Fruit fly (Drosophila melanogaster): Measurements from ENCODE around the gene apolpp.

The apolpp gene

dm6 chr4:1053653-1054163 is 7.1 kb upstream of the apolpp start, which contains the start of gene CaMKII:
TSS of gene CaMKII (minus strand) at chr4:1053703.
- TF ChIP-seq toe (GFP tag; optimal IDR thresholded peaks at IDR 0.05) (no peak), Mnt (GFP tag; optimal IDR thresholded peaks at IDR 0.05) (no peak), Clk (GFP tag; optimal IDR thresholded peaks at IDR 0.05) (no peak), CG12768 (GFP tag; optimal IDR thresholded peaks at IDR 0.05) (peak; percentile 26), bab1 (GFP tag; optimal IDR thresholded peaks at IDR 0.05) (no peak), CG5204 (GFP tag; optimal IDR thresholded peaks at IDR 0.05) (no peak), CG7045 (GFP tag; optimal IDR thresholded peaks at IDR 0.05) (no peak), cnc (optimal IDR thresholded peaks at IDR 0.05) (no peak), kay (GFP tag; ENCODE audit: borderline replicate concordance) (no peak), tj (GFP tag; optimal IDR thresholded peaks at IDR 0.05) (no peak), CG14711 (tag; optimal IDR thresholded peaks at IDR 0.05) (no peak), CG11617 (GFP tag; optimal IDR thresholded peaks at IDR 0.05) (peak; percentile 18), CG1620 (GFP tag; optimal IDR thresholded peaks at IDR 0.05) (no peak), Hr96 (GFP tag; optimal IDR thresholded peaks at IDR 0.05) (no peak), cic (GFP tag; optimal IDR thresholded peaks at IDR 0.05) (peak; percentile 7), pad (GFP tag; optimal IDR thresholded peaks at IDR 0.05) (peak; percentile 10), Crg-1 (GFP tag; optimal IDR thresholded peaks at IDR 0.05) (peak; percentile 26), ovo (GFP tag; optimal IDR thresholded peaks at IDR 0.05) (no peak), CG7101 (tag; optimal IDR thresholded peaks at IDR 0.05) (peak; percentile 17), CG33017 (tag; optimal IDR thresholded peaks at IDR 0.05) (no peak)

- TF ChIP-seq Crg-1 (GFP tag; optimal IDR thresholded peaks at IDR 0.05) (no peak), CG12768 (GFP tag; optimal IDR thresholded peaks at IDR 0.05) (no peak), CG1620 (GFP tag; optimal IDR thresholded peaks at IDR 0.05) (no peak), CG5204 (GFP tag; optimal IDR thresholded peaks at IDR 0.05) (no peak), cnc (optimal IDR thresholded peaks at IDR 0.05) (no peak), bab1 (GFP tag; optimal IDR thresholded peaks at IDR 0.05) (no peak), CG33017 (tag; optimal IDR thresholded peaks at IDR 0.05) (no peak), CG7045 (GFP tag; optimal IDR thresholded peaks at IDR 0.05) (no peak), cic (GFP tag; optimal IDR thresholded peaks at IDR 0.05) (no peak), CG11617 (GFP tag; optimal IDR thresholded peaks at IDR 0.05) (no peak), ovo (GFP tag; optimal IDR thresholded peaks at IDR 0.05) (no peak), toe (GFP tag; optimal IDR thresholded peaks at IDR 0.05) (no peak)
These were observed 295 bp downstream of the apolpp start for dm6 chr4:1061095-1061432.

dm6 chr4:1062957-1063812 is 2.4 kb downstream of the apolpp start:
- TF ChIP-seq CG14711 (tag; optimal IDR thresholded peaks at IDR 0.05), result peak; percentile 15
- no peak for TF ChIP-seq CG1620 (GFP tag; optimal IDR thresholded peaks at IDR 0.05)
- TF ChIP-seq kay (GFP tag; ENCODE audit: borderline replicate concordance), result peak; percentile 33
- TF ChIP-seq ovo (GFP tag; optimal IDR thresholded peaks at IDR 0.05), result no peak

- TF ChIP-seq cic (GFP tag; optimal IDR thresholded peaks at IDR 0.05) (no peak), bab1 (GFP tag; optimal IDR thresholded peaks at IDR 0.05) (no peak), CG7101 (tag; optimal IDR thresholded peaks at IDR 0.05) (peak; percentile 52), Hr96 (GFP tag; optimal IDR thresholded peaks at IDR 0.05) (no peak), tj (GFP tag; optimal IDR thresholded peaks at IDR 0.05) (no peak), Clk (GFP tag; optimal IDR thresholded peaks at IDR 0.05) (no peak), CG1620 (GFP tag; optimal IDR thresholded peaks at IDR 0.05) (no peak), CG7045 (GFP tag; optimal IDR thresholded peaks at IDR 0.05) (no peak), CG14711 (tag; optimal IDR thresholded peaks at IDR 0.05) (no peak), kay (GFP tag; ENCODE audit: borderline replicate concordance) (peak; percentile 71), Crg-1 (GFP tag; optimal IDR thresholded peaks at IDR 0.05) (no peak), CG5204 (GFP tag; optimal IDR thresholded peaks at IDR 0.05) (no peak), CG11617 (GFP tag; optimal IDR thresholded peaks at IDR 0.05) (peak; percentile 16), CG12768 (GFP tag; optimal IDR thresholded peaks at IDR 0.05) (no peak), pad (GFP tag; optimal IDR thresholded peaks at IDR 0.05) (no peak), toe (GFP tag; optimal IDR thresholded peaks at IDR 0.05) (no peak), CG33017 (tag; optimal IDR thresholded peaks at IDR 0.05) (peak; percentile 48)
These were observed 3.5 kb downstream of the apolpp start for dm6 chr4:1064219-1064618.

- TF ChIP-seq bab1 (GFP tag; optimal IDR thresholded peaks at IDR 0.05), result no peak
- TF ChIP-seq kay (GFP tag; ENCODE audit: borderline replicate concordance), result peak; percentile 1
- TF ChIP-seq tj (GFP tag; optimal IDR thresholded peaks at IDR 0.05), result no peak
- TF ChIP-seq cic (GFP tag; optimal IDR thresholded peaks at IDR 0.05), result peak; percentile 75
- no peak for TF ChIP-seq CG5204 (GFP tag; optimal IDR thresholded peaks at IDR 0.05)
These were observed 4.0 kb downstream of the apolpp start, which contains the start of gene Zyx for dm6 chr4:1064652-1065218. TSS of gene Zyx (minus strand) at chr4:1065001.

dm6 chr4:1084326-1085062 is 23.7 kb downstream of the apolpp start, which contains the start of gene Actbeta:
TSS of gene Actbeta (minus strand) at chr4:1084796.
- TF ChIP-seq CG1620 (GFP tag; optimal IDR thresholded peaks at IDR 0.05) (no peak), bab1 (GFP tag; optimal IDR thresholded peaks at IDR 0.05) (peak; percentile 59)
